Fruit fly (Drosophila melanogaster): ENCODE measurements around the gene Ltn1.

dm6 chr3L:19580709-19581227, 28.7 kb upstream of the Ltn1 start:
- TF ChIP-seq psq (optimal IDR thresholded peaks at IDR 0.05) = no peak
- TF ChIP-seq Myc (optimal IDR thresholded peaks at IDR 0.05) = no peak
- no peak for TF ChIP-seq ttk (optimal IDR thresholded peaks at IDR 0.05)
